Worm (Caenorhabditis elegans) whole organism, L3 larva: ENCODE measurements around the gene C06E4.3.

Source experiments
- R02D3.7 ChIP-seq: fragments of 150-350 bp; optimal IDR thresholded peaks from 2 replicates; lab custom pipeline; 2014; ENCODE audit warnings: missing biosample characterization, missing genetic modification characterization
- ZK546.5 ChIP-seq: sonication (generic microtip); optimal IDR thresholded peaks from 2 replicates; lab custom pipeline; 2017; ENCODE audit warnings: missing biosample characterization, missing genetic modification characterization
- ceh-16 ChIP-seq: sonication (generic microtip); optimal IDR thresholded peaks from 2 replicates; lab custom pipeline; 2017; ENCODE audit warnings: missing biosample characterization, missing genetic modification characterization
- ceh-28 ChIP-seq: fragments of 150-350 bp; optimal IDR thresholded peaks from 2 replicates; lab custom pipeline; 2014; ENCODE audit warnings: missing biosample characterization, missing genetic modification reagents, missing genetic modification characterization
- ceh-82 ChIP-seq: fragments of 150-350 bp; optimal IDR thresholded peaks from 2 replicates; lab custom pipeline; 2014; ENCODE audit warnings: missing biosample characterization, missing genetic modification characterization
- daf-12 ChIP-seq: fragments of 150-350 bp; optimal IDR thresholded peaks from 2 replicates; lab custom pipeline; 2014; ENCODE audit warnings: missing biosample characterization, missing genetic modification reagents, missing genetic modification characterization
- egl-27 ChIP-seq: sonication (generic microtip); optimal IDR thresholded peaks from 4 replicates; lab custom pipeline; 2017; ENCODE audit warnings: missing biosample characterization, missing genetic modification reagents, missing genetic modification characterization
- egl-5 ChIP-seq: fragments of 150-350 bp; optimal IDR thresholded peaks from 2 replicates; lab custom pipeline; 2017; ENCODE audit warnings: missing biosample characterization, missing genetic modification reagents, missing genetic modification characterization, inconsistent platforms
- elt-2 ChIP-seq: sonication (generic microtip); optimal IDR thresholded peaks from 2 replicates; lab custom pipeline; 2016; ENCODE audit warnings: missing genetic modification reagents, mild to moderate bottlenecking, missing genetic modification characterization, missing compliant biosample characterization
- eor-1 ChIP-seq, 2 experiments: fragments of 150-350 bp; optimal IDR thresholded peaks; 2 replicates each; lab custom pipeline; 2014 to 2018; ENCODE audit warnings: missing biosample characterization in 2 of 2, missing genetic modification characterization in 2 of 2
- fkh-2 ChIP-seq: fragments of 150-350 bp; optimal IDR thresholded peaks from 2 replicates; lab custom pipeline; 2014; ENCODE audit warnings: missing biosample characterization, missing genetic modification reagents, missing genetic modification characterization
- fos-1 ChIP-seq: fragments of 150-350 bp; optimal IDR thresholded peaks from 2 replicates; lab custom pipeline; 2014; ENCODE audit warnings: missing biosample characterization, missing genetic modification characterization
- hmg-11 ChIP-seq: sonication (generic microtip); optimal IDR thresholded peaks from 2 replicates; lab custom pipeline; 2016; ENCODE audit warnings: missing genetic modification characterization, missing compliant biosample characterization
- lin-15B ChIP-seq: fragments of 150-350 bp; optimal IDR thresholded peaks from 2 replicates; lab custom pipeline; 2014; ENCODE audit warnings: missing biosample characterization, missing genetic modification characterization
- lin-39 ChIP-seq: fragments of 150-350 bp; optimal IDR thresholded peaks from 2 replicates; lab custom pipeline; 2018; ENCODE audit warnings: missing biosample characterization, missing genetic modification reagents, missing genetic modification characterization
- lsy-12 ChIP-seq: sonication (generic microtip); optimal IDR thresholded peaks from 2 replicates; lab custom pipeline; 2016; ENCODE audit warnings: mild to moderate bottlenecking, missing genetic modification characterization, missing compliant biosample characterization
- mml-1 ChIP-seq: fragments of 150-350 bp; sonication (generic microtip); optimal IDR thresholded peaks from 3 replicates; lab custom pipeline; 2014; ENCODE audit warnings: missing biosample characterization, missing genetic modification characterization
- nfya-1 ChIP-seq: sonication (generic microtip); optimal IDR thresholded peaks from 2 replicates; lab custom pipeline; 2017; ENCODE audit warnings: missing genetic modification characterization, mild to moderate bottlenecking, missing compliant biosample characterization, antibody characterized with exemption, moderate library complexity; ENCODE audit not compliant: insufficient read depth
- nhr-11 ChIP-seq: fragments of 150-350 bp; optimal IDR thresholded peaks from 2 replicates; lab custom pipeline; 2014; ENCODE audit warnings: missing biosample characterization, missing genetic modification characterization
- nhr-12 ChIP-seq: fragments of 150-350 bp; optimal IDR thresholded peaks from 2 replicates; lab custom pipeline; 2014; ENCODE audit warnings: missing biosample characterization, missing genetic modification characterization
- nhr-23 ChIP-seq: fragments of 150-350 bp; optimal IDR thresholded peaks from 2 replicates; lab custom pipeline; 2014; ENCODE audit warnings: missing biosample characterization, missing genetic modification reagents, missing genetic modification characterization
- nhr-25 ChIP-seq: sonication (generic microtip); optimal IDR thresholded peaks from 2 replicates; lab custom pipeline; 2017; ENCODE audit warnings: missing biosample characterization, missing genetic modification characterization
- nhr-28 ChIP-seq: fragments of 150-350 bp; optimal IDR thresholded peaks from 2 replicates; lab custom pipeline; 2014; ENCODE audit warnings: missing biosample characterization, missing genetic modification characterization
- nhr-43 ChIP-seq: sonication (generic microtip); optimal IDR thresholded peaks from 2 replicates; lab custom pipeline; 2016; ENCODE audit warnings: mild to moderate bottlenecking, missing genetic modification characterization, missing compliant biosample characterization; ENCODE audit not compliant: poor library complexity, severe bottlenecking
- nhr-67 ChIP-seq: fragments of 150-350 bp; optimal IDR thresholded peaks from 2 replicates; lab custom pipeline; 2014; ENCODE audit warnings: missing biosample characterization, missing genetic modification characterization
- nhr-76 ChIP-seq: fragments of 150-350 bp; sonication (generic microtip); optimal IDR thresholded peaks from 5 replicates; lab custom pipeline; 2014; ENCODE audit warnings: missing biosample characterization, missing genetic modification characterization
- nhr-77 ChIP-seq: fragments of 150-350 bp; optimal IDR thresholded peaks from 2 replicates; lab custom pipeline; 2014; ENCODE audit warnings: missing biosample characterization, missing genetic modification characterization
- pha-4 ChIP-seq: fragments of 150-350 bp; optimal IDR thresholded peaks from 2 replicates; lab custom pipeline; 2014; ENCODE audit warnings: missing biosample characterization, missing genetic modification reagents, missing genetic modification characterization
- pqm-1 ChIP-seq: fragments of 150-350 bp; optimal IDR thresholded peaks from 2 replicates; lab custom pipeline; 2017; ENCODE audit warnings: missing biosample characterization, missing genetic modification characterization, inconsistent platforms
- skn-1 ChIP-seq: fragments of 150-350 bp; optimal IDR thresholded peaks from 2 replicates; lab custom pipeline; 2014; ENCODE audit warnings: missing biosample characterization, missing genetic modification characterization
- tbx-2 ChIP-seq: sonication (generic microtip); optimal IDR thresholded peaks from 2 replicates; lab custom pipeline; 2016; ENCODE audit warnings: mild to moderate bottlenecking, missing genetic modification characterization, missing compliant biosample characterization
- unc-62 ChIP-seq: fragments of 150-350 bp; sonication (generic microtip); optimal IDR thresholded peaks from 4 replicates; lab custom pipeline; 2014; ENCODE audit warnings: missing biosample characterization, missing genetic modification reagents, missing genetic modification characterization
- ztf-4 ChIP-seq: fragments of 150-350 bp; optimal IDR thresholded peaks from 2 replicates; lab custom pipeline; 2014; ENCODE audit warnings: missing biosample characterization, missing genetic modification characterization

C06E4.3 gene

DNA sequence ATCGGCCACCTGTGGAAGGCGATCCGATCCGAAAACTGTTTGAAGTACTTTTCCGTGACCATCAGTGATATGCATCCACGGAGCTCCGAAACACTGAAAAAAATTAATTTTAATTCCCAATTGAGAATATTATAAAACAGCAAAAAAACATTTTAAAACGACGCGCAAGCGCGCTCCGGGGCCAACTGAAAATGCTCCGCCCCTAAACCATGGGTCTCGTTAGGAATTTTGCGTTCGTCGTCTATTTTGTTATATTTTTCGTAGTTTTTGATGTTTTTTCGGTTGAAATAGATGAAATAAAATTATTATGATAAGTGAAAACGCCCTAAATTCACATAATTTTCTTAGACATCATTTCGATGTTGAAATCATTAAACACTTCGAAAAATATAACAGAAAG lies 20.1 kb upstream of the C06E4.3 start:
- TF ChIP-seq daf-12 (tag; lab: Kevin White, UChicago): no peak
- peak; percentile 48 for TF ChIP-seq unc-62 (GFP tag; lab: Kevin White, UChicago)

DNA sequence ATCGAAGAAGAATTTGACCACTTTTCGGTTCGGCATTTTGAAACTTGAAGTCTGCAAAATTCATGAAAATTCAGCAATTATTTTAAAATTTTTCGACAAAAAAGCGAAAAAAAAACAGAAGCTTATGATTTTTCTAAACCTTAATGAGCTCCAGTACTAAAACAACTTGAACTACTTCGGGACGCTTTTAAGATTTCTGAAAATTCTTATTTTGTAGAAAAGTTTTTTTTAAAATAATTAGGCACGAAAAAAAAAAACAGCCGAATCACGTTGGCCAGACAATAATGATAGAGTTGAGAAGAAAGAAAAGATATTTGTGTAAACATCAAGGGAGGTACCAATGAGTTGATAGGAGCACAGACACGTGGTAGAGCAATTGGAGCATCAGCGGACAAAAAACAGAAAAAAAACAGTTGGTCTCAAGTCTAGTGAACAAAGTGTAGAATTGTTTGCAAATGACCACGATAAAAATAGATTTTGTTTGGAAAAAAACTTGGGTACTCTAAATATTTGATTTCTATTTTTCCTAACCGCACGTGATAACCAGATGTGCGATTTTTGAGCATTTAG lies 18.4 kb upstream of the C06E4.3 start, which contains the start of gene gstk-2:
TSS of gene gstk-2 (minus strand) at position 51 of the 570 bp plus-strand sequence.
- TF ChIP-seq nhr-23 (tag; lab: Kevin White, UChicago): no peak
- peak; percentile 5 for TF ChIP-seq lin-39 (tag; lab: Kevin White, UChicago)
- TF ChIP-seq nfya-1: peak; percentile 45
- TF ChIP-seq egl-5 (tag; lab: Kevin White, UChicago): peak; percentile 2
- peak; percentile 90 for TF ChIP-seq pha-4 (tag; lab: Kevin White, UChicago)
- TF ChIP-seq nhr-11 (tag; lab: Kevin White, UChicago): no peak
- no peak for TF ChIP-seq eor-1 (tag; optimal IDR thresholded peaks at IDR 0.05; lab: Kevin White, UChicago)

DNA sequence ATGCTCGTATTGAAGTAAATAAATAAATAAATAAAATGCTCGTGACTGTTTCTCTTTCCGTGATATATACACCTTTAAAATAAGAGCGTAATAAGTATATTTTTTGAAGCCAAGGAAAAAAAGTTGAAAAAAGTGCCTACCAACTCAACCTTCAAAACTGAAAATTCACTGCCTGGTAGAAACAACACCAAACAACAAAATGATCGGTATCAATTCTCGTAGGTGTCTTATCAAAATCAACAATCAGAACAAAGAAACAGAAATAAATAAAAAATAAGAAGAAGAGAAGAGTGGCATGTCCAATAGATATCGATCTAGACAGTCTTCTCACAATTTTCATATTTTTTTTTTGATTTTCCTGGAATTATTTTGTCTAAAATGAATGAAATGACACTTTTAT lies 16.8 kb upstream of the C06E4.3 start, which contains the start of gene afmd-1:
TSS of gene afmd-1 (plus strand) at position 316 of the 400 bp plus-strand sequence.
- TF ChIP-seq skn-1 (tag; lab: Kevin White, UChicago): no peak
- TF ChIP-seq nhr-76 (tag; lab: Kevin White, UChicago): peak; percentile 88

DNA sequence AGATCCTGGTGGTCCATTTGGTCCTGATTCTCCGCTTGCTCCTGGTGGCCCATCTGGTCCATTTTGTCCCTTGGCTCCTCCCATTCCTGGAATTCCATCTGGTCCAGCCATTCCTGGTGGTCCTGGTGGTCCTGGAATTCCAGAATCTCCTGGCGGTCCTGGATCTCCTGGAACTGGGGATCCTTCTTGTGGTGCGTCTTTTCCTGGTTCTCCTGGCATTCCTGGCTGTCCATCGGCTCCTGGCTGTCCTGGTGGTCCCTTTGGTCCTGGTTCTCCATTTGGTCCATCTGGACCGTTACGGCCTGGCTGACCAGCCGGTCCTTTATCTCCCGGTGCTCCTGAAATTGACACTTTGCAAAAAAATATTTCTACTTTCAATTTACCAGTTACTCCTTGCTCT lies 15.1 kb upstream of the C06E4.3 start:
- TF ChIP-seq egl-27 (tag; lab: Kevin White, UChicago): no peak
- TF ChIP-seq nhr-25 (tag; lab: Kevin White, UChicago): no peak
- TF ChIP-seq ceh-28 (tag; lab: Kevin White, UChicago): no peak
- no peak for TF ChIP-seq eor-1 (tag; optimal IDR thresholded peaks at IDR 0.05; lab: Kevin White, UChicago)
- no peak for TF ChIP-seq fkh-2 (tag; lab: Kevin White, UChicago)
- TF ChIP-seq nhr-67 (tag; lab: Kevin White, UChicago): no peak
- TF ChIP-seq ceh-16 (tag; lab: Kevin White, UChicago): no peak
- no peak for TF ChIP-seq nhr-28 (tag; lab: Kevin White, UChicago)
- no peak for TF ChIP-seq hmg-11 (tag; lab: Kevin White, UChicago)
- no peak for TF ChIP-seq skn-1 (tag; lab: Kevin White, UChicago)
- TF ChIP-seq ztf-4 (tag; lab: Kevin White, UChicago): no peak
- TF ChIP-seq tbx-2 (tag; lab: Kevin White, UChicago): no peak
- TF ChIP-seq lin-15B (tag; lab: Kevin White, UChicago): no peak
- no peak for TF ChIP-seq fos-1 (tag; lab: Kevin White, UChicago)
- TF ChIP-seq egl-5 (tag; lab: Kevin White, UChicago): no peak
- no peak for TF ChIP-seq ceh-82
- no peak for TF ChIP-seq nhr-43 (tag; lab: Kevin White, UChicago)
- no peak for TF ChIP-seq R02D3.7 (tag; lab: Kevin White, UChicago)
- no peak for TF ChIP-seq elt-2

DNA sequence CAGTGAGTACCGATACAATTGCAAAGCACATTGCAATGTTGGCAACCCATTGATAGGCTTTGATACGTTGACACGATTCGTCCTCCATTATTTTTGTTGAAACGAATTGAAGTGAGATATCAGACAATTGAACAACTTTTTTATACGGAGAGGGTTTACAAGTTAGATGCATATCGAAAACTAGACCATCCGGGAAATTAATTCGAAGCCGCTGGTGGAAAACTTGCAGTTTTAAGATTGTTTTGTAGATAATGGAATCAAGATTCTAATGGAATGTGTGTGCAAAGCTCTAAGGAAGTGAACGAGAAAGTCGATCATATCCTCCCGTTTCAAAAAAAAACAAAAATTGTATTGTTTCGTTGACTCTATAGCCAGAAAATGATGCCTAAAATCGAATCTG lies 14.1 kb upstream of the C06E4.3 start, which contains the start of gene col-114:
TSS of gene col-114 (minus strand) at position 101 of the 400 bp plus-strand sequence.
- TF ChIP-seq tbx-2 (tag; lab: Kevin White, UChicago) (no peak), ZK546.5 (tag; lab: Kevin White, UChicago) (no peak), nhr-28 (tag; lab: Kevin White, UChicago) (no peak), egl-27 (tag; lab: Kevin White, UChicago) (no peak), elt-2 (no peak), nhr-77 (no peak), R02D3.7 (tag; lab: Kevin White, UChicago) (no peak), mml-1 (tag; lab: Kevin White, UChicago) (no peak), hmg-11 (tag; lab: Kevin White, UChicago) (no peak), nhr-67 (tag; lab: Kevin White, UChicago) (no peak), ceh-82 (no peak), nfya-1 (no peak), skn-1 (tag; lab: Kevin White, UChicago) (no peak), pqm-1 (tag; lab: Kevin White, UChicago) (no peak), nhr-25 (tag; lab: Kevin White, UChicago) (no peak), unc-62 (GFP tag; lab: Kevin White, UChicago) (no peak), egl-5 (tag; lab: Kevin White, UChicago) (no peak), nhr-12 (no peak), lsy-12 (tag; lab: Kevin White, UChicago) (no peak), pha-4 (tag; lab: Kevin White, UChicago) (no peak)
